Worm (Caenorhabditis elegans) whole organism, L2 larva: ENCODE data around the gene F44G4.3.

Experiments used
- mbf-1 ChIP-seq: sonication (generic microtip); optimal IDR thresholded peaks from 2 replicates; lab custom pipeline; 2017; ENCODE audit warnings: missing biosample characterization, missing genetic modification characterization
- nhr-12 ChIP-seq: fragments of 150-350 bp; optimal IDR thresholded peaks from 2 replicates; lab custom pipeline; 2014; ENCODE audit warnings: missing biosample characterization, missing genetic modification characterization
- nhr-237 ChIP-seq: fragments of 150-350 bp; optimal IDR thresholded peaks from 2 replicates; lab custom pipeline; 2014; ENCODE audit warnings: missing biosample characterization, missing genetic modification characterization
- sem-4 ChIP-seq: fragments of 150-350 bp; optimal IDR thresholded peaks from 2 replicates; lab custom pipeline; 2014; ENCODE audit warnings: missing biosample characterization, missing genetic modification reagents, missing genetic modification characterization
- unc-62 ChIP-seq: fragments of 150-350 bp; optimal IDR thresholded peaks from 2 replicates; lab custom pipeline; 2014; ENCODE audit warnings: missing biosample characterization, missing genetic modification reagents, missing genetic modification characterization
- ztf-11 ChIP-seq: sonication (generic microtip); optimal IDR thresholded peaks from 2 replicates; lab custom pipeline; 2017; ENCODE audit warnings: missing biosample characterization, missing genetic modification characterization

DNA sequence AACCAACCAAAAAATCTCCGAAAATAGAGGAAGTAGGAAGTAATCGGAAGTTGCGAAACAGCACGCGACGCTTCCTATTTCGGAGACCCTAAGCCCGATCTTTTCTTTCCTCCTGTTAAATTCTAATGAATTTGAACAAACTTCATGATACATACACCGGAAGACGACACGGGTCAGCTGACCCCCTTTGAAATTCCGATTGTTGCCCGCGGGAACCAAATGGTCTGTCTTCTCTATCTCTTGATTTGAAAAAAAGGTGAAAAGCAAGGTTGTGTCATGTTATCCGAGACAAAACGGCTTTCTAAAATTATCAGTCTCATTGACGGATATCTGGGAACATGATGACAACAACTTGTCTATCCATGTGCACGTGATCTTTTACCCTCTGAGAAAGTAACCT lies 38.4 kb downstream of the F44G4.3 start:
- no peak for TF ChIP-seq nhr-12 (tag; lab: Kevin White, UChicago)
- no peak for TF ChIP-seq nhr-237 (tag; lab: Kevin White, UChicago)
- no peak for TF ChIP-seq unc-62 (GFP tag; lab: Kevin White, UChicago)
- no peak for TF ChIP-seq mbf-1
- TF ChIP-seq sem-4 (tag; lab: Kevin White, UChicago) = no peak
- no peak for TF ChIP-seq ztf-11 (tag; lab: Kevin White, UChicago)
